Worm (Caenorhabditis elegans): Measurements from ENCODE around the gene mrp-6.

DNA sequence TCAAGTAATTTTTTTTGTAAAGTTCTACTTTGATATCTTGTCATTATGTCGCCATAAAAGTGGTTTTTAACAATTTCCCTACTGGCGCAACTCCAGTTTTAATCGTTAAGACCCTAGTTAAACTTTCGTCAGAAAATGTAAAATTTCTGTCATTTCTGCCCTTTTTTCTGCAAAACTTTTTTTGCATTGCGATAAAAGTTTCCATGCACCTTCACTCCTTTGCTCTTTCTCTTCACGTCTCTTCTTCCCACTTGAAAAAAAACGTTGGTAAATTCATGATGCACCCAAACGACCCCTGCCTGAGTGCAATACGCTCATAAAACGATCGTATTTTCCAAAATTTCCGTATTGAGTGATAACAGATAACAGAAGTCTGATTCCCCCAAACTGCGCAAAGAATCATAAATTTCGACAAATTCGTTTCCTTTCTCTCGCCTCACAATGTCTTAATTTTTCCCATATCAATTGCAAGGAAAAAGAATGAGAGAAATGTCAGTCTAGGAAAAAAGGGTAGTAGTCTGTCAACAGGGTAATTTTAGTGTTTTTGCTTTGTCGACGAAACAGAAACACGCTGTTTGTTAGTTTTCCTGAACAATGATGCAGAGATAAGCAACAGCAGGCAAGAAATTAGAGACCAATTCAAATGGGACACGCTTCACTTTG, 45.7 kb downstream of the mrp-6 start:
- no peak for TF ChIP-seq unc-39 (tag; optimal IDR thresholded peaks at IDR 0.05)
- no peak for TF ChIP-seq nhr-12 (tag; optimal IDR thresholded peaks at IDR 0.05)
- no peak for TF ChIP-seq ceh-28 (tag; optimal IDR thresholded peaks at IDR 0.05)
- no peak for TF ChIP-seq ceh-82 (tag; optimal IDR thresholded peaks at IDR 0.05)
- TF ChIP-seq ama-1 (optimal IDR thresholded peaks at IDR 0.05): peak; percentile 61
- no peak for TF ChIP-seq nhr-11 (tag; optimal IDR thresholded peaks at IDR 0.05)

Measured in whole organism, L3 larva.